Worm (Caenorhabditis elegans) whole organism, early embryonic: ENCODE measurements around the gene T21C9.9.

Experiments used
- B0310.2 ChIP-seq: sonication (generic microtip); optimal IDR thresholded peaks from 2 replicates; lab custom pipeline; 2016; ENCODE audit warnings: mild to moderate bottlenecking, missing genetic modification characterization, missing compliant biosample characterization
- F13C5.2 ChIP-seq: sonication (generic microtip); optimal IDR thresholded peaks from 2 replicates; lab custom pipeline; 2017; ENCODE audit warnings: mild to moderate bottlenecking, missing genetic modification characterization, inconsistent platforms, missing compliant biosample characterization
- aly-1 ChIP-seq: sonication (generic microtip); optimal IDR thresholded peaks from 2 replicates; lab custom pipeline; 2016; ENCODE audit warnings: missing genetic modification characterization, missing compliant biosample characterization
- ama-1 ChIP-seq: fragments of 150-350 bp; optimal IDR thresholded peaks from 2 replicates; lab custom pipeline; 2014
- ceh-13 ChIP-seq: fragments of 200-800 bp; sonication (Bioruptor generic); optimal IDR thresholded peaks from 2 replicates; lab custom pipeline; 2018; ENCODE audit warnings: mild to moderate bottlenecking, missing genetic modification characterization, missing compliant biosample characterization
- ceh-36 ChIP-seq: sonication (generic microtip); optimal IDR thresholded peaks from 2 replicates; lab custom pipeline; 2016; ENCODE audit warnings: missing genetic modification characterization, inconsistent platforms, missing compliant biosample characterization
- ets-7 ChIP-seq: sonication (generic microtip); optimal IDR thresholded peaks from 2 replicates; lab custom pipeline; 2016; ENCODE audit warnings: missing genotype, missing genetic modification characterization, missing compliant biosample characterization
- flt-1 ChIP-seq: fragments of 200-800 bp; sonication (Bioruptor generic); IDR thresholded peaks from 2 replicates; pipeline ENCODE4 v1.3.6; 2022; ENCODE audit warnings: missing genetic modification characterization, missing compliant biosample characterization
- hmbx-1 ChIP-seq: sonication (generic microtip); optimal IDR thresholded peaks from 2 replicates; lab custom pipeline; 2016; ENCODE audit warnings: mild to moderate bottlenecking, missing genetic modification characterization, missing compliant biosample characterization
- hmg-4 ChIP-seq: fragments of 200-800 bp; sonication (Bioruptor generic); optimal IDR thresholded peaks from 2 replicates; lab custom pipeline; 2018; ENCODE audit warnings: mild to moderate bottlenecking, missing genetic modification characterization, missing compliant biosample characterization
- hnd-1 ChIP-seq: sonication (generic microtip); optimal IDR thresholded peaks from 2 replicates; lab custom pipeline; 2016; ENCODE audit warnings: missing genetic modification characterization, missing compliant biosample characterization
- pes-1 ChIP-seq: fragments of 200-800 bp; sonication (Bioruptor generic); IDR thresholded peaks from 2 replicates; pipeline ENCODE4 v1.3.6; 2022; ENCODE audit warnings: missing genetic modification reagents, missing genetic modification characterization, missing compliant biosample characterization
- scrt-1 ChIP-seq: fragments of 200-800 bp; sonication (Bioruptor generic); IDR thresholded peaks from 2 replicates; pipeline ENCODE4 v1.3.6; 2022; ENCODE audit warnings: missing genetic modification characterization, missing compliant biosample characterization
- sea-1 ChIP-seq: fragments of 200-800 bp; sonication (Bioruptor generic); conservative IDR thresholded peaks from 2 replicates; pipeline ENCODE4 v1.3.6; 2022; ENCODE audit warnings: missing genetic modification characterization, missing compliant biosample characterization
- tbx-11 ChIP-seq: fragments of 200-800 bp; sonication (Bioruptor generic); IDR thresholded peaks from 2 replicates; pipeline ENCODE4 v1.3.6; 2022; ENCODE audit warnings: missing genetic modification characterization, missing compliant biosample characterization
- tbx-37 ChIP-seq: fragments of 200-800 bp; sonication (Bioruptor generic); conservative IDR thresholded peaks from 2 replicates; pipeline ENCODE4 v1.3.6; 2022; ENCODE audit warnings: missing genetic modification reagents, missing genetic modification characterization, missing compliant biosample characterization
- tra-4 ChIP-seq: sonication (generic microtip); optimal IDR thresholded peaks from 2 replicates; lab custom pipeline; 2017; ENCODE audit warnings: missing genetic modification characterization, missing compliant biosample characterization

T21C9.9 gene

ce11 chrV:10592479-10592878 is at the start of gene T21C9.9:
T21C9.9 (minus strand) TSS chrV:10592579.
- no peak for TF ChIP-seq ets-7

DNA sequence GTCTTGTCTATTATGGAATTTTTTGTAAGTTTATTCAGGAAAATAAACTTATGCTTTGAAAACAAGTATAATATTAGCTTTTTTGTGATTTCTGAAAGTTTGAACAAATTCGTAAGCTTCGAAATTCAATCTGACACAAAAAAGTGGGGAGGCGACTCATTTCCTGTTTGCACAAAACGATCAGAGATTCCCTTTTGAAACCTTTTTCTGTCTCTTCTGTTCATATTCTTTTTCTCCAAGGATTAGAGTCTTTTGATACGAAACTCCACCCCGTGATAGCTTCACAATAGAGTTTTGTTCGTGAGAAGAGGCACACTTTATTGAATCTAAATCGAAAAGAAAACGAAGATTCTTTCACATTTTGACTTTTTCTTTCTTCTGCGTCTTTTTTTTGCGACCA is 48.6 kb upstream of the T21C9.9 start:
- TF ChIP-seq ceh-13 (GFP tag; lab: Kevin White, UChicago) (no peak), hnd-1 (tag; lab: Kevin White, UChicago) (no peak), B0310.2 (tag; lab: Kevin White, UChicago) (no peak), F13C5.2 (tag; lab: Kevin White, UChicago) (no peak), flt-1 (GFP tag; lab: Robert Waterston, UW) (no peak), ets-7 (no peak), scrt-1 (no peak), pes-1 (no peak), tra-4 (tag; lab: Kevin White, UChicago) (no peak), tbx-37 (GFP tag; lab: Robert Waterston, UW) (no peak), ceh-36 (tag; lab: Kevin White, UChicago) (no peak), ama-1 (lab: Kevin White, UChicago) (no peak), hmg-4 (no peak), aly-1 (tag; lab: Kevin White, UChicago) (no peak), sea-1 (no peak)

DNA sequence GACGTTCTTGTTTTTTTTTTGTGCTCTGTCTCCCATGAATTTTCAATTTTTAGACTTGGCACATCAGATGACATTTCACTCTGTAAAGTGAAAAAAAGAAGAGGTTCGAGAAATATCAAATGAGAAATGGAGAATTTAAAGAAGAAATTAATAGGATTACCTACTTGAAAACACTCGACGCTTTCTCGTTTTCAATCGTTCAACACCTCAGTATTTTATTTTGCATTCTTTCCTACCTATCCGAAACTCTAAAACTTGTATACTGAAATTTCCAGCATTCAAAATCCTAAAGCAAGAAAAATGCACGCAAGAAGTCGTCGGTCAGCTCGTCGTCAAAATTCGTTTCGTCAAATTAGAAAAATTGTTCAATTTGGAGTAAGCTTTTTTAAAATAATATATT is 43.3 kb upstream of the T21C9.9 start, which contains the start of gene kvs-2:
kvs-2 (plus strand) TSS at position 301 of the 400 bp plus-strand sequence.
- TF ChIP-seq aly-1 (tag; lab: Kevin White, UChicago) = no peak
- TF ChIP-seq B0310.2 (tag; lab: Kevin White, UChicago) = no peak
- TF ChIP-seq tra-4 (tag; lab: Kevin White, UChicago) = no peak
- TF ChIP-seq flt-1 (GFP tag; lab: Robert Waterston, UW) = no peak
- TF ChIP-seq hnd-1 (tag; lab: Kevin White, UChicago) = no peak
- TF ChIP-seq F13C5.2 (tag; lab: Kevin White, UChicago) = no peak
- no peak for TF ChIP-seq ets-7
- TF ChIP-seq ceh-36 (tag; lab: Kevin White, UChicago) = no peak
- no peak for TF ChIP-seq pes-1
- TF ChIP-seq tbx-37 (GFP tag; lab: Robert Waterston, UW) = no peak
- TF ChIP-seq hmg-4 = no peak
- no peak for TF ChIP-seq sea-1

ce11 chrV:10632758-10633157 is 40.4 kb upstream of the T21C9.9 start, which contains the start of gene mab-23:
mab-23 (plus strand) TSS chrV:10633058.
- TF ChIP-seq tra-4 (tag; lab: Kevin White, UChicago) (no peak), flt-1 (GFP tag; lab: Robert Waterston, UW) (no peak), ets-7 (no peak), hmbx-1 (tag; lab: Kevin White, UChicago) (no peak), F13C5.2 (tag; lab: Kevin White, UChicago) (no peak), ceh-13 (GFP tag; lab: Kevin White, UChicago) (no peak), hnd-1 (tag; lab: Kevin White, UChicago) (no peak), ceh-36 (tag; lab: Kevin White, UChicago) (no peak), aly-1 (tag; lab: Kevin White, UChicago) (no peak), sea-1 (no peak), ama-1 (lab: Kevin White, UChicago) (no peak), B0310.2 (tag; lab: Kevin White, UChicago) (no peak), scrt-1 (no peak), hmg-4 (no peak), tbx-37 (GFP tag; lab: Robert Waterston, UW) (no peak)

- no peak for TF ChIP-seq hnd-1 (tag; lab: Kevin White, UChicago)
- TF ChIP-seq pes-1 = no peak
- no peak for TF ChIP-seq hmbx-1 (tag; lab: Kevin White, UChicago)
- TF ChIP-seq tbx-11 (GFP tag; lab: Robert Waterston, UW) = no peak
- TF ChIP-seq tra-4 (tag; lab: Kevin White, UChicago) = no peak
- TF ChIP-seq tbx-37 (GFP tag; lab: Robert Waterston, UW) = no peak
- TF ChIP-seq ama-1 (lab: Kevin White, UChicago) = no peak
- TF ChIP-seq B0310.2 (tag; lab: Kevin White, UChicago) = no peak
- no peak for TF ChIP-seq ceh-36 (tag; lab: Kevin White, UChicago)
- TF ChIP-seq sea-1 = no peak
- no peak for TF ChIP-seq F13C5.2 (tag; lab: Kevin White, UChicago)
- no peak for TF ChIP-seq hmg-4
- TF ChIP-seq aly-1 (tag; lab: Kevin White, UChicago) = no peak
- no peak for TF ChIP-seq scrt-1
- no peak for TF ChIP-seq flt-1 (GFP tag; lab: Robert Waterston, UW)
- no peak for TF ChIP-seq ceh-13 (GFP tag; lab: Kevin White, UChicago)
- no peak for TF ChIP-seq ets-7
These were observed 38.1 kb upstream of the T21C9.9 start for ce11 chrV:10630497-10630896.

ce11 chrV:10615496-10615895 is 23.1 kb upstream of the T21C9.9 start, which contains the start of gene H09F14.1:
H09F14.1 (minus strand) TSS chrV:10615596.
- no peak for TF ChIP-seq sea-1
- no peak for TF ChIP-seq scrt-1
- no peak for TF ChIP-seq aly-1 (tag; lab: Kevin White, UChicago)
- no peak for TF ChIP-seq hmbx-1 (tag; lab: Kevin White, UChicago)
- no peak for TF ChIP-seq ets-7
- no peak for TF ChIP-seq hmg-4
- no peak for TF ChIP-seq tra-4 (tag; lab: Kevin White, UChicago)
- no peak for TF ChIP-seq flt-1 (GFP tag; lab: Robert Waterston, UW)
- TF ChIP-seq ama-1 (lab: Kevin White, UChicago) = no peak
- no peak for TF ChIP-seq tbx-11 (GFP tag; lab: Robert Waterston, UW)

DNA sequence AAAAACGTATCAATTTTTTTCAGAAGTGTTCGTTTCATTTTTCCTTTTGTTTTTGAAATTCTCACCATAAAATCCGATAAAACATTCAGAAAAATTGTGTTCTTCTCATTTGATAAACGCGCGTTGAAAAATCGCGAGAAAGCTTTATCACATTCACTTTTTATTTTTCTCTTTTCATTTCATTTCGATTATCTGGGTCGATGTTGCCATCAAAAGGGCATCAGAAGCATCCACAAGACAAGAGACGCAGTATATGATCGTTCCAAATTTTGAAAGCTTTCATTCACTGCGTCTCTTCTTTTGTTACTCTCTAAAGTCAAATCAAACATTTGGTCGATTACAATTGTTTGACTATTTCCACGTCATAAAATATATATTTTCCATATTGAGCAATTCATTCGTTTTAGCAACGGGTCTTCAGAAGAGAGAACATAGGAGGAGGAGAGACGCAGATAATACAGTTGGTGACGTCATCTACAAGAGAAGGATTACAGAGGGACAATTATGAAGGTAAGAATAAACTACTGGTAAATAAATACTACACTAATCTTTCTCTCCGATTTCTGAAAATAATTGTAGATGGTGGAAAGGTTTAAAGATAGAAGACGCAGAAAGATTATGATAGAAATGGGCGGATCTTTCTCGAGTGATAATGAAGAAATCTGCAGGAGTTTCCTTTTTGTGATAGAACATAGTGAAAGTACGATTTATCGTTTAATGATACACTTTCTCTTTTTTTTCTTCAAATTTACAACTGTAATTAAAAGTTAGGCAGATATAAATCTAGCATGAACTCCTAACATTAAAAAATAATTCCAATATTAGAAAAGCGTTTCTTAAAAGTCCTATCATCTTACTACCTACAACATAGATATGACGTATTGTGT is 9.9 kb upstream of the T21C9.9 start, which contains the start of gene H27A22.1:
H27A22.1 (plus strand) TSS at position 505 of the 887 bp plus-strand sequence.
- no peak for TF ChIP-seq tbx-11 (GFP tag; lab: Robert Waterston, UW)
- TF ChIP-seq hmg-4 = no peak
- TF ChIP-seq hnd-1 (tag; lab: Kevin White, UChicago) = no peak
- no peak for TF ChIP-seq ets-7
- TF ChIP-seq ceh-13 (GFP tag; lab: Kevin White, UChicago) = no peak
- no peak for TF ChIP-seq flt-1 (GFP tag; lab: Robert Waterston, UW)
- TF ChIP-seq tra-4 (tag; lab: Kevin White, UChicago) = no peak
- no peak for TF ChIP-seq tbx-37 (GFP tag; lab: Robert Waterston, UW)
- TF ChIP-seq ceh-36 (tag; lab: Kevin White, UChicago) = no peak
- TF ChIP-seq F13C5.2 (tag; lab: Kevin White, UChicago) = no peak
- no peak for TF ChIP-seq B0310.2 (tag; lab: Kevin White, UChicago)
- TF ChIP-seq ama-1 (lab: Kevin White, UChicago) = no peak
- no peak for TF ChIP-seq scrt-1
- TF ChIP-seq pes-1 = no peak
